Worm (Caenorhabditis elegans): Measurements from ENCODE around the gene sknr-1.

The sknr-1 gene

ce11 chrV:2573881-2574280, 51.4 kb downstream of the sknr-1 start, which contains the start of gene nhr-290:
nhr-290 (plus strand) TSS chrV:2574181.
- TF ChIP-seq ceh-18 (tag; optimal IDR thresholded peaks at IDR 0.05), result no peak
- TF ChIP-seq pat-9 (tag; optimal IDR thresholded peaks at IDR 0.05), result no peak
- TF ChIP-seq pha-4 (tag; optimal IDR thresholded peaks at IDR 0.05), result no peak
- TF ChIP-seq T23F11.4 (GFP tag; optimal IDR thresholded peaks at IDR 0.05), result no peak
- TF ChIP-seq ceh-6 (GFP tag; optimal IDR thresholded peaks at IDR 0.05), result no peak
- no peak for TF ChIP-seq ceh-48 (tag; optimal IDR thresholded peaks at IDR 0.05)
- TF ChIP-seq Y22D7AL.16 (tag; optimal IDR thresholded peaks at IDR 0.05), result no peak
- no peak for TF ChIP-seq npax-4 (tag; optimal IDR thresholded peaks at IDR 0.05)
- no peak for TF ChIP-seq rnt-1 (tag; optimal IDR thresholded peaks at IDR 0.05)
- no peak for TF ChIP-seq pros-1 (tag; optimal IDR thresholded peaks at IDR 0.05)
- no peak for TF ChIP-seq ceh-19 (GFP tag; optimal IDR thresholded peaks at IDR 0.05)
- no peak for TF ChIP-seq C08G9.2 (tag; optimal IDR thresholded peaks at IDR 0.05)
- TF ChIP-seq mec-3 (tag; optimal IDR thresholded peaks at IDR 0.05; ENCODE audit: borderline replicate concordance), result no peak
- TF ChIP-seq eyg-1 (tag; optimal IDR thresholded peaks at IDR 0.05), result no peak
- no peak for TF ChIP-seq ceh-9 (tag; optimal IDR thresholded peaks at IDR 0.05)

ce11 chrV:2573108-2573507, 52.2 kb downstream of the sknr-1 start, which contains the start of gene srj-20:
srj-20 (minus strand) TSS chrV:2573208.
- no peak for TF ChIP-seq ahr-1 (tag; optimal IDR thresholded peaks at IDR 0.05)

All from whole organism, late embryonic.